Fruit fly (Drosophila melanogaster): ENCODE data around the gene CG8945.

The CG8945 gene

DNA sequence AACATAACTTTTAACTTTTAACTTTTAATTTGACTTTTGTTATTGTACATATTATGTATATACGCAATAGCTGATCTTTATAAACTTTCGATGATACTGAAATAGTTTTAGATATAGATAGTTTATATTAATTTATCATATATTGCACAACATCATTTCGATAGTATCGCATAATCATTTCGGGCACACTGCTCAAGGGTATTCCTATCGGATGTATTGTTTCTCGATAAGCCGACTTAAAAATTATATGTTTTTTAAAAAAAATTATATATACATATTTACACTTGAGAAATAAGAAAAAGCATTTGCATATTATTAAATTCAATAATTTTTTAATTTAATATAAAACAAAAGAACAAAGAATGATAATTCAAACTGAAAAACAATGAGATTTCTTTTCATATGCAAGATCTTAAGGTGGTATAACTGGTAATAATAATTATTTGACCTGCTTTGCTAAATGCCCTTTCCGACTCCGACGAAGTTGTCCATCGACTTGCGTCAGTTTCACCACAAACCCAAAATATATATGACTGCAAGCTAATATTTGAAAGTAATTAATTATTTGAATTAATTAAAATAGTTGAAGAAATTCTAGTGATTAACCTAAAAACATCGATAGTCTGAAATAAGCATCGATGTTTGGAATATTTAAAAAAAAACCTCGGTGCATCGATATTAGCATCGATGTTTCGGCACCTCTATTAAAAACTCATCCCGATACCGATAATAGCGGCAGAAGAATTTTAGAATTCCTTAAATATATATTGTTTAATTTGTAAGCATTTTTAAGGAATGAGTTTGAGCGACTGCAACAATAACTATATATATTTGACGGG is 9.1 kb downstream of the CG8945 start, which contains the start of gene CG4949 (continued):
- TF ChIP-seq CG17568 (GFP tag; optimal IDR thresholded peaks at IDR 0.05) (no peak), CG12744 (GFP tag; optimal IDR thresholded peaks at IDR 0.05) (no peak), ham (GFP tag; IDR thresholded peaks at IDR 0.05) (no peak), Lpt (GFP tag; optimal IDR thresholded peaks at IDR 0.05) (no peak), ERR (GFP tag; optimal IDR thresholded peaks at IDR 0.05) (no peak), Ssrp (tag; optimal IDR thresholded peaks at IDR 0.05) (peak; percentile 7), CG16779 (GFP tag; IDR thresholded peaks at IDR 0.05) (no peak), CG3281 (GFP tag; optimal IDR thresholded peaks at IDR 0.05) (no peak), CG17802 (tag; optimal IDR thresholded peaks at IDR 0.05) (no peak), CG9932 (GFP tag; IDR thresholded peaks at IDR 0.05) (no peak), CG12391 (tag; optimal IDR thresholded peaks at IDR 0.05) (peak; percentile 21), Chrac-16 (GFP tag; optimal IDR thresholded peaks at IDR 0.05) (no peak), dmrt99B (tag; optimal IDR thresholded peaks at IDR 0.05) (no peak), z (GFP tag; IDR thresholded peaks at IDR 0.05) (no peak), shn (GFP tag; optimal IDR thresholded peaks at IDR 0.05) (no peak), Nf-YC (tag; optimal IDR thresholded peaks at IDR 0.05) (peak; percentile 8), fd102C (GFP tag; optimal IDR thresholded peaks at IDR 0.05) (no peak), tin (GFP tag; optimal IDR thresholded peaks at IDR 0.05) (no peak), Deaf1 (tag; optimal IDR thresholded peaks at IDR 0.05) (no peak), CG10565 (GFP tag; optimal IDR thresholded peaks at IDR 0.05) (no peak), CG2889 (GFP tag; IDR thresholded peaks at IDR 0.05) (no peak), nmo (GFP tag; optimal IDR thresholded peaks at IDR 0.05) (no peak), NC2β (GFP tag; optimal IDR thresholded peaks at IDR 0.05) (no peak), odd (GFP tag; optimal IDR thresholded peaks at IDR 0.05) (no peak), Hsf (GFP tag; optimal IDR thresholded peaks at IDR 0.05) (no peak), dimm (GFP tag; IDR thresholded peaks at IDR 0.05) (no peak), Sry-β (GFP tag; optimal IDR thresholded peaks at IDR 0.05) (peak; percentile 7), ato (GFP tag; IDR thresholded peaks at IDR 0.05; ENCODE audit: partially characterized antibody) (peak; percentile 87), ftz-f1 (GFP tag; optimal IDR thresholded peaks at IDR 0.05) (no peak), zen (tag; optimal IDR thresholded peaks at IDR 0.05) (no peak), CG17612 (GFP tag; IDR thresholded peaks at IDR 0.05) (no peak), Fer1 (GFP tag; optimal IDR thresholded peaks at IDR 0.05) (no peak), CG10654 (GFP tag; optimal IDR thresholded peaks at IDR 0.05) (no peak), CG6654 (GFP tag; optimal IDR thresholded peaks at IDR 0.05) (no peak), gce (GFP tag; IDR thresholded peaks at IDR 0.05) (0 out of 3 replicates have a peak, but pooled peaks have one; percentile 15), pzg (GFP tag; optimal IDR thresholded peaks at IDR 0.05) (peak; percentile 36), ken (GFP tag; IDR thresholded peaks at IDR 0.05) (no peak), tup (GFP tag; optimal IDR thresholded peaks at IDR 0.05) (no peak), H2.0 (GFP tag; IDR thresholded peaks at IDR 0.05) (no peak), CG13775 (GFP tag; optimal IDR thresholded peaks at IDR 0.05) (peak; percentile 26), CG8281 (tag; optimal IDR thresholded peaks at IDR 0.05) (no peak), pum (GFP tag; optimal IDR thresholded peaks at IDR 0.05) (no peak), CG4404 (GFP tag; IDR thresholded peaks at IDR 0.05) (no peak), chinmo (GFP tag; IDR thresholded peaks at IDR 0.05; ENCODE audit: partially characterized antibody) (peak; percentile 96), slbo (GFP tag; IDR thresholded peaks at IDR 0.05) (no peak), CG31365 (tag; optimal IDR thresholded peaks at IDR 0.05) (no peak), CG3407 (GFP tag; optimal IDR thresholded peaks at IDR 0.05) (no peak), Hr78 (GFP tag; optimal IDR thresholded peaks at IDR 0.05) (no peak), pho (GFP tag; optimal IDR thresholded peaks at IDR 0.05) (no peak), cato (GFP tag; optimal IDR thresholded peaks at IDR 0.05; ENCODE audit: borderline replicate concordance) (no peak)
